Fruit fly (Drosophila melanogaster) whole organism, embryonic: ENCODE measurements around the gene Pdcd4.

Source experiments
- Atf6 ChIP-seq: fragments of 200-800 bp; sonication (Bioruptor generic); IDR thresholded peaks from 2 replicates; pipeline ENCODE4 v1.3.6; 2022; ENCODE audit warnings: missing biosample characterization, missing genetic modification characterization
- Awh ChIP-seq: fragments of 200-800 bp; sonication (Bioruptor generic); IDR thresholded peaks from 2 replicates; pipeline ENCODE4, ENCODE4 v1.3.6; 2022; ENCODE audit warnings: missing biosample characterization, missing genetic modification characterization
- Bgb ChIP-seq: fragments of 200-800 bp; sonication (Bioruptor generic); IDR thresholded peaks from 2 replicates; pipeline ENCODE4 v1.3.6; 2022; ENCODE audit warnings: missing biosample characterization, missing genetic modification characterization; ENCODE audit not compliant: partially characterized antibody
- BtbVII ChIP-seq: fragments of 200-800 bp; sonication (Bioruptor generic); optimal IDR thresholded peaks from 3 replicates; lab custom pipeline; 2017; ENCODE audit warnings: missing biosample characterization, mild to moderate bottlenecking, missing genetic modification characterization
- CG10431 ChIP-seq: fragments of 200-800 bp; sonication (Bioruptor generic); optimal IDR thresholded peaks from 3 replicates; lab custom pipeline; 2018; ENCODE audit warnings: missing biosample characterization, mild to moderate bottlenecking, missing genetic modification characterization
- CG15514 ChIP-seq: fragments of 200-800 bp; sonication (Bioruptor generic); optimal IDR thresholded peaks from 3 replicates; lab custom pipeline; 2017; ENCODE audit warnings: missing biosample characterization, missing genetic modification characterization, mild to moderate bottlenecking, moderate library complexity, missing genetic modification reagents
- CG15696 ChIP-seq: fragments of 200-800 bp; sonication (Bioruptor generic); optimal IDR thresholded peaks from 2 replicates; lab custom pipeline; 2019; ENCODE audit warnings: missing biosample characterization, mild to moderate bottlenecking, missing genetic modification characterization, moderate library complexity
- CG16815 ChIP-seq: fragments of 200-800 bp; sonication (Bioruptor generic); optimal IDR thresholded peaks from 3 replicates; lab custom pipeline; 2017; ENCODE audit warnings: missing biosample characterization, mild to moderate bottlenecking, missing genetic modification characterization
- CG2875 ChIP-seq: fragments of 200-800 bp; sonication (Bioruptor generic); optimal IDR thresholded peaks from 2 replicates; lab custom pipeline; 2017; ENCODE audit warnings: missing biosample characterization, mild to moderate bottlenecking, missing genetic modification characterization, missing genetic modification reagents
- CG3407 ChIP-seq: fragments of 200-800 bp; sonication (Bioruptor generic); optimal IDR thresholded peaks from 2 replicates; lab custom pipeline; 2018; ENCODE audit warnings: missing biosample characterization, mild to moderate bottlenecking, missing genetic modification characterization
- CG34376 ChIP-seq: fragments of 200-800 bp; sonication (Bioruptor generic); optimal IDR thresholded peaks from 2 replicates; lab custom pipeline; 2018; ENCODE audit warnings: missing biosample characterization, mild to moderate bottlenecking, missing genetic modification characterization
- CG3838 ChIP-seq: fragments of 200-800 bp; sonication (Bioruptor generic); optimal IDR thresholded peaks from 3 replicates; lab custom pipeline; 2016; ENCODE audit warnings: missing biosample characterization, missing genetic modification characterization
- CG42726 ChIP-seq: fragments of 200-800 bp; sonication (Bioruptor generic); IDR thresholded peaks from 2 replicates; pipeline ENCODE4 v1.3.6; 2022; ENCODE audit warnings: missing biosample characterization, missing genetic modification characterization; ENCODE audit not compliant: partially characterized antibody
- CG4404 ChIP-seq: fragments of 200-800 bp; sonication (Bioruptor generic); IDR thresholded peaks from 2 replicates; pipeline ENCODE4 v1.3.6; 2022; ENCODE audit warnings: missing biosample characterization, missing genetic modification characterization
- CG4424 ChIP-seq: fragments of 200-800 bp; sonication (Bioruptor generic); optimal IDR thresholded peaks from 3 replicates; lab custom pipeline; 2016; ENCODE audit warnings: missing biosample characterization, missing genetic modification characterization
- CG4820 ChIP-seq: fragments of 200-800 bp; sonication (Bioruptor generic); optimal IDR thresholded peaks from 3 replicates; lab custom pipeline; 2016; ENCODE audit warnings: missing biosample characterization, missing genetic modification characterization
- CG6683 ChIP-seq: fragments of 200-800 bp; sonication (Bioruptor generic); optimal IDR thresholded peaks from 2 replicates; lab custom pipeline; 2017; ENCODE audit warnings: missing biosample characterization, mild to moderate bottlenecking, missing genetic modification characterization, missing genetic modification reagents
- CG7357 ChIP-seq: fragments of 200-800 bp; sonication (Bioruptor generic); IDR thresholded peaks from 3 replicates; pipeline ENCODE4 v1.3.6; 2022; ENCODE audit warnings: missing biosample characterization, missing genetic modification characterization
- CG8388 ChIP-seq: fragments of 200-800 bp; sonication (Bioruptor generic); optimal IDR thresholded peaks from 2 replicates; lab custom pipeline; 2019; ENCODE audit warnings: missing biosample characterization, mild to moderate bottlenecking, missing genetic modification characterization, moderate library complexity
- CG9215 ChIP-seq: fragments of 200-800 bp; sonication (Bioruptor generic); IDR thresholded peaks from 2 replicates; pipeline ENCODE4 v1.3.6; 2022; ENCODE audit warnings: missing biosample characterization, missing genetic modification characterization
- Dbx ChIP-seq: fragments of 200-800 bp; sonication (Bioruptor generic); IDR thresholded peaks from 3 replicates; pipeline ENCODE4 v1.3.6; 2022; ENCODE audit warnings: missing biosample characterization, missing genetic modification characterization
- ERR ChIP-seq: fragments of 200-800 bp; sonication (Bioruptor generic); optimal IDR thresholded peaks from 2 replicates; lab custom pipeline; 2016; ENCODE audit warnings: missing biosample characterization, missing genetic modification characterization
- Fer1 ChIP-seq: fragments of 200-800 bp; sonication (Bioruptor generic); optimal IDR thresholded peaks from 2 replicates; lab custom pipeline; 2017; ENCODE audit warnings: missing biosample characterization, mild to moderate bottlenecking, missing genetic modification characterization
- HHEX ChIP-seq: fragments of 200-800 bp; sonication (Bioruptor generic); optimal IDR thresholded peaks from 3 replicates; lab custom pipeline; 2017; ENCODE audit warnings: missing biosample characterization, mild to moderate bottlenecking, missing genetic modification characterization, missing genetic modification reagents
- Hand ChIP-seq: fragments of 200-800 bp; sonication (Bioruptor generic); optimal IDR thresholded peaks from 2 replicates; lab custom pipeline; 2017; ENCODE audit warnings: mild to moderate bottlenecking, missing biosample characterization, missing genetic modification reagents, missing genetic modification characterization
- Hmx ChIP-seq: fragments of 200-800 bp; sonication (Bioruptor generic); optimal IDR thresholded peaks from 2 replicates; lab custom pipeline; 2016; ENCODE audit warnings: missing biosample characterization, missing genetic modification characterization
- Hr51 ChIP-seq, 2 experiments: fragments of 200-800 bp; sonication (Bioruptor generic); optimal IDR thresholded peaks; 2 replicates in 1 of 2; 3 replicates in 1 of 2; lab custom pipeline; 2016 to 2018; ENCODE audit warnings: missing biosample characterization in 2 of 2, missing genetic modification characterization in 2 of 2, mild to moderate bottlenecking in 1 of 2, moderate library complexity in 1 of 2
- Mrtf ChIP-seq: fragments of 200-800 bp; sonication (Bioruptor generic); IDR thresholded peaks from 3 replicates; pipeline ENCODE4 v1.3.6; 2022; ENCODE audit warnings: missing biosample characterization, missing genetic modification characterization
- Opbp ChIP-seq: fragments of 200-800 bp; sonication (Bioruptor generic); IDR thresholded peaks from 3 replicates; pipeline ENCODE4 v1.3.6; 2022; ENCODE audit warnings: missing biosample characterization, missing genetic modification characterization; ENCODE audit not compliant: partially characterized antibody
- Scr ChIP-seq: fragments of 200-800 bp; sonication (Bioruptor generic); IDR thresholded peaks from 2 replicates; pipeline ENCODE4 v1.3.6; 2022; ENCODE audit warnings: missing biosample characterization, missing genetic modification characterization; ENCODE audit not compliant: partially characterized antibody
- TFAM ChIP-seq: fragments of 200-800 bp; sonication (Bioruptor generic); optimal IDR thresholded peaks from 2 replicates; lab custom pipeline; 2017; ENCODE audit warnings: missing biosample characterization, missing genetic modification characterization, inconsistent platforms
- Xbp1 ChIP-seq: fragments of 200-800 bp; sonication (Bioruptor generic); optimal IDR thresholded peaks from 3 replicates; lab custom pipeline; 2016; ENCODE audit warnings: missing biosample characterization, mild to moderate bottlenecking, missing genetic modification characterization
- ap ChIP-seq: fragments of 200-800 bp; sonication (Bioruptor generic); IDR thresholded peaks from 2 replicates; pipeline ENCODE4 v1.3.6; 2022; ENCODE audit warnings: missing biosample characterization, missing genetic modification characterization
- bigmax ChIP-seq: fragments of 200-800 bp; sonication (Bioruptor generic); optimal IDR thresholded peaks from 2 replicates; lab custom pipeline; 2018; ENCODE audit warnings: missing biosample characterization, mild to moderate bottlenecking, missing genetic modification characterization
- br ChIP-seq: fragments of >200 bp; optimal IDR thresholded peaks from 2 replicates; lab custom pipeline; 2017
- chm ChIP-seq: fragments of 200-800 bp; sonication (Bioruptor generic); IDR thresholded peaks from 2 replicates; pipeline ENCODE4 v1.3.6; 2022; ENCODE audit warnings: missing biosample characterization, missing genetic modification characterization
- croc ChIP-seq: fragments of 200-800 bp; sonication (Bioruptor generic); conservative IDR thresholded peaks from 3 replicates; pipeline ENCODE4 v1.3.6; 2022; ENCODE audit warnings: missing biosample characterization, missing genetic modification characterization
- disco-r ChIP-seq: fragments of 200-800 bp; sonication (Bioruptor generic); optimal IDR thresholded peaks from 2 replicates; lab custom pipeline; 2016; ENCODE audit warnings: missing biosample characterization, missing genetic modification characterization
- fd102C ChIP-seq: fragments of 200-800 bp; sonication (Bioruptor generic); optimal IDR thresholded peaks from 2 replicates; lab custom pipeline; 2018; ENCODE audit warnings: missing biosample characterization, mild to moderate bottlenecking, missing genetic modification characterization, moderate library complexity
- grn ChIP-seq: fragments of 200-800 bp; sonication (Bioruptor generic); optimal IDR thresholded peaks from 3 replicates; lab custom pipeline; 2017; ENCODE audit warnings: missing biosample characterization, missing genetic modification characterization
- luna ChIP-seq: fragments of 200-800 bp; sonication (Bioruptor generic); optimal IDR thresholded peaks from 2 replicates; lab custom pipeline; 2016; ENCODE audit warnings: missing biosample characterization, missing genetic modification characterization
- mam ChIP-seq: fragments of 200-800 bp; sonication (Bioruptor generic); optimal IDR thresholded peaks from 3 replicates; lab custom pipeline; 2016; ENCODE audit warnings: missing biosample characterization, missing genetic modification characterization
- pan ChIP-seq, 4 experiments: fragments of >200 bp in 3 of 4; fragments of 200-800 bp in 1 of 4; sonication (Bioruptor generic) in 1 of 4; optimal IDR thresholded peaks in 3 of 4; IDR thresholded peaks in 1 of 4; 2 replicates each; pipeline versions ENCODE4 v1.3.6 to Lab custom; 2017 to 2022; ENCODE audit warnings: missing biosample characterization in 2 of 4, missing genetic modification characterization in 2 of 4, mixed read lengths in 1 of 4
- pho ChIP-seq: fragments of 200-800 bp; sonication (Bioruptor generic); optimal IDR thresholded peaks from 2 replicates; lab custom pipeline; 2016; ENCODE audit warnings: missing biosample characterization, missing genetic modification characterization
- pita ChIP-seq: fragments of 200-800 bp; sonication (Bioruptor generic); optimal IDR thresholded peaks from 2 replicates; lab custom pipeline; 2017; ENCODE audit warnings: missing biosample characterization, mild to moderate bottlenecking, missing genetic modification characterization
- pnt ChIP-seq: fragments of 200-800 bp; sonication (Bioruptor generic); optimal IDR thresholded peaks from 3 replicates; lab custom pipeline; 2016; ENCODE audit warnings: missing biosample characterization, missing genetic modification characterization
- sna ChIP-seq: fragments of 200-800 bp; sonication (Bioruptor generic); IDR thresholded peaks from 2 replicates; pipeline ENCODE4 v1.3.6; 2022; ENCODE audit warnings: missing biosample characterization, missing genetic modification characterization; ENCODE audit not compliant: partially characterized antibody
- sug ChIP-seq: fragments of 200-800 bp; optimal IDR thresholded peaks from 2 replicates; lab custom pipeline; 2019; ENCODE audit warnings: missing biosample characterization, mild to moderate bottlenecking, missing genetic modification characterization, moderate library complexity
- wdn ChIP-seq: fragments of 200-800 bp; sonication (Bioruptor generic); IDR thresholded peaks from 2 replicates; pipeline ENCODE4 v1.3.6; 2022; ENCODE audit warnings: missing biosample characterization, missing genetic modification characterization
- zf30C ChIP-seq: fragments of 200-800 bp; sonication (Bioruptor generic); optimal IDR thresholded peaks from 3 replicates; lab custom pipeline; 2018; ENCODE audit warnings: missing biosample characterization, mild to moderate bottlenecking, missing genetic modification characterization

The Pdcd4 gene

dm6 chrX:13755152-13755557 is at the start of gene Pdcd4 (continued):
- TF ChIP-seq Hr51 (GFP tag; optimal IDR thresholded peaks at IDR 0.05; lab: Kevin White, UChicago) (peak in 1 of 2 experiments; percentile 23), Hmx (GFP tag; lab: Kevin White, UChicago) (no peak), Mrtf (no peak), wdn (GFP tag; lab: Robert Waterston, UW) (no peak), sna (GFP tag; lab: Robert Waterston, UW) (no peak), Awh (GFP tag; lab: Robert Waterston, UW) (0 out of 2 replicates have a peak, but pooled peaks have one; percentile 24), CG7357 (GFP tag; lab: Robert Waterston, UW) (no peak), pita (no peak), HHEX (GFP tag; lab: Kevin White, UChicago) (no peak), Hand (GFP tag; lab: Kevin White, UChicago) (no peak), CG6683 (no peak), CG4404 (GFP tag; lab: Robert Waterston, UW) (no peak), br (lab: Kevin White, UChicago) (no peak), ap (GFP tag; lab: Robert Waterston, UW) (no peak), CG3407 (GFP tag; lab: Kevin White, UChicago) (no peak), CG3838 (GFP tag; lab: Kevin White, UChicago) (no peak), ERR (GFP tag; lab: Kevin White, UChicago) (no peak), bigmax (GFP tag; lab: Kevin White, UChicago) (peak; percentile 1), pnt (GFP tag; lab: Kevin White, UChicago) (no peak), CG16815 (no peak), Dbx (GFP tag; lab: Robert Waterston, UW) (0 out of 3 replicates have a peak, but pooled peaks have one; percentile 20), pho (GFP tag; lab: Kevin White, UChicago) (no peak), Fer1 (GFP tag; lab: Kevin White, UChicago) (peak; percentile 18), CG2875 (GFP tag; lab: Kevin White, UChicago) (no peak), CG9215 (GFP tag; lab: Robert Waterston, UW) (no peak), Xbp1 (no peak), CG4820 (GFP tag; lab: Kevin White, UChicago) (no peak), CG15696 (no peak), CG15514 (GFP tag; lab: Kevin White, UChicago) (peak; percentile 66), pan (optimal IDR thresholded peaks at IDR 0.05; lab: Kevin White, UChicago) (no peak), pan (GFP tag; optimal IDR thresholded peaks at IDR 0.05 in 1 of 2, IDR thresholded peaks at IDR 0.05 in 1 of 2) (no peak), zf30C (GFP tag; lab: Kevin White, UChicago) (no peak), TFAM (GFP tag; lab: Kevin White, UChicago) (no peak), sug (tag; lab: Kevin White, UChicago) (peak; percentile 25), CG34376 (GFP tag; lab: Kevin White, UChicago) (peak; percentile 75), CG8388 (no peak), Opbp (GFP tag; lab: Robert Waterston, UW) (no peak), Atf6 (GFP tag; lab: Robert Waterston, UW) (no peak), Bgb (peak; percentile 44; the same call in 1 of the 2 replicates), croc (GFP tag; lab: Robert Waterston, UW) (no peak), CG4424 (GFP tag; lab: Kevin White, UChicago) (no peak), chm (GFP tag; lab: Robert Waterston, UW) (0 out of 2 replicates have a peak, but pooled peaks have one; percentile 55), grn (GFP tag; lab: Kevin White, UChicago) (no peak), CG42726 (GFP tag; lab: Robert Waterston, UW) (0 out of 2 replicates have a peak, but pooled peaks have one; percentile 49), luna (GFP tag; lab: Kevin White, UChicago) (no peak), mam (GFP tag; lab: Kevin White, UChicago) (no peak), disco-r (no peak), BtbVII (peak; percentile 16), CG10431 (GFP tag; lab: Kevin White, UChicago) (no peak), Scr (no peak), fd102C (no peak)
